Fruit fly (Drosophila melanogaster) whole organism, embryonic: ENCODE measurements around the gene CG32708.

Experiments
- Adf1 ChIP-seq: fragments of 200-800 bp; sonication (Bioruptor generic); IDR thresholded peaks from 2 replicates; pipeline ENCODE4 v1.3.6; 2022; ENCODE audit warnings: missing biosample characterization, missing genetic modification characterization
- CG1233 ChIP-seq: fragments of 200-800 bp; sonication (Bioruptor generic); optimal IDR thresholded peaks from 4 replicates; lab custom pipeline; 2018; ENCODE audit warnings: missing biosample characterization, mild to moderate bottlenecking, missing genetic modification characterization
- CG14014 ChIP-seq: fragments of 200-800 bp; sonication (Bioruptor generic); IDR thresholded peaks from 2 replicates; pipeline ENCODE4 v1.3.6; 2022; ENCODE audit warnings: missing biosample characterization, missing genetic modification characterization
- CG14965 ChIP-seq: fragments of 200-800 bp; sonication (Bioruptor generic); optimal IDR thresholded peaks from 2 replicates; lab custom pipeline; 2016; ENCODE audit warnings: missing biosample characterization, missing genetic modification characterization, borderline replicate concordance
- CG16779 ChIP-seq: fragments of 200-800 bp; sonication (Bioruptor generic); IDR thresholded peaks from 2 replicates; pipeline ENCODE4 v1.3.6; 2022; ENCODE audit warnings: missing biosample characterization, missing genetic modification characterization
- CG17361 ChIP-seq: fragments of 200-800 bp; sonication (Bioruptor generic); IDR thresholded peaks from 3 replicates; pipeline ENCODE4 v1.3.6; 2022; ENCODE audit warnings: missing biosample characterization, missing genetic modification characterization
- CG17612 ChIP-seq: fragments of 200-800 bp; sonication (Bioruptor generic); IDR thresholded peaks from 2 replicates; pipeline ENCODE4 v1.3.6; 2022; ENCODE audit warnings: missing biosample characterization, missing genetic modification characterization
- CG18011 ChIP-seq: fragments of 200-800 bp; sonication (Bioruptor generic); optimal IDR thresholded peaks from 2 replicates; lab custom pipeline; 2017; ENCODE audit warnings: missing biosample characterization, missing genetic modification characterization, mild to moderate bottlenecking, moderate library complexity, missing genotype
- CG18599 ChIP-seq: fragments of 200-800 bp; sonication (Bioruptor generic); optimal IDR thresholded peaks from 3 replicates; lab custom pipeline; 2017; ENCODE audit warnings: missing biosample characterization, missing genetic modification characterization, mild to moderate bottlenecking, moderate library complexity, missing genetic modification reagents
- CG2889 ChIP-seq: fragments of 200-800 bp; sonication (Bioruptor generic); IDR thresholded peaks from 3 replicates; pipeline ENCODE4 v1.3.6; 2022; ENCODE audit warnings: missing biosample characterization, missing genetic modification characterization
- CG3065 ChIP-seq: fragments of 200-800 bp; sonication (Bioruptor generic); optimal IDR thresholded peaks from 2 replicates; lab custom pipeline; 2016; ENCODE audit warnings: missing biosample characterization, missing genetic modification characterization
- CG32772 ChIP-seq: fragments of 200-800 bp; sonication (Bioruptor generic); IDR thresholded peaks from 2 replicates; pipeline ENCODE4 v1.3.6; 2022; ENCODE audit warnings: missing biosample characterization, missing genetic modification characterization
- CG4282 ChIP-seq: fragments of 200-800 bp; sonication (Bioruptor generic); optimal IDR thresholded peaks from 2 replicates; lab custom pipeline; 2016; ENCODE audit warnings: missing biosample characterization, missing genetic modification characterization
- CG4328 ChIP-seq: fragments of 200-800 bp; sonication (Bioruptor generic); optimal IDR thresholded peaks from 3 replicates; lab custom pipeline; 2017; ENCODE audit warnings: missing biosample characterization, missing genetic modification reagents, missing genetic modification characterization
- CG4404 ChIP-seq: fragments of 200-800 bp; sonication (Bioruptor generic); IDR thresholded peaks from 2 replicates; pipeline ENCODE4 v1.3.6; 2022; ENCODE audit warnings: missing biosample characterization, missing genetic modification characterization
- CG8765 ChIP-seq: fragments of 200-800 bp; sonication (Bioruptor generic); IDR thresholded peaks from 2 replicates; pipeline ENCODE4 v1.3.6; 2022; ENCODE audit warnings: missing biosample characterization, missing genetic modification characterization
- CG9437 ChIP-seq: fragments of 200-800 bp; sonication (Bioruptor generic); optimal IDR thresholded peaks from 2 replicates; lab custom pipeline; 2018; ENCODE audit warnings: missing biosample characterization, mild to moderate bottlenecking, missing genetic modification characterization
- CG9727 ChIP-seq: fragments of 200-800 bp; sonication (Bioruptor generic); optimal IDR thresholded peaks from 3 replicates; lab custom pipeline; 2017; ENCODE audit warnings: missing biosample characterization, mild to moderate bottlenecking, missing genetic modification characterization
- CG9932 ChIP-seq: fragments of 200-800 bp; sonication (Bioruptor generic); IDR thresholded peaks from 2 replicates; pipeline ENCODE4 v1.3.6; 2022; ENCODE audit warnings: missing biosample characterization, missing genetic modification characterization
- D19A ChIP-seq: fragments of 200-800 bp; optimal IDR thresholded peaks from 3 replicates; lab custom pipeline; 2019; ENCODE audit warnings: missing biosample characterization, mild to moderate bottlenecking, missing genetic modification characterization, moderate library complexity
- Deaf1 ChIP-seq: fragments of 200-800 bp; optimal IDR thresholded peaks from 3 replicates; lab custom pipeline; 2019; ENCODE audit warnings: missing biosample characterization, mild to moderate bottlenecking, missing genetic modification characterization, moderate library complexity
- Dek ChIP-seq: fragments of 200-800 bp; sonication (Bioruptor generic); optimal IDR thresholded peaks from 3 replicates; lab custom pipeline; 2019; ENCODE audit warnings: missing biosample characterization, mild to moderate bottlenecking, missing genetic modification characterization, moderate library complexity
- Gug ChIP-seq: fragments of 200-800 bp; sonication (Bioruptor generic); IDR thresholded peaks from 4 replicates; pipeline ENCODE4 v1.3.6; 2022; ENCODE audit warnings: missing biosample characterization, missing genetic modification characterization
- Hr3 ChIP-seq: fragments of 200-800 bp; sonication (Bioruptor generic); optimal IDR thresholded peaks from 3 replicates; lab custom pipeline; 2016; ENCODE audit warnings: missing biosample characterization, missing genetic modification characterization
- Lpt ChIP-seq: fragments of >200 bp; optimal IDR thresholded peaks from 2 replicates; lab custom pipeline; 2018; ENCODE audit warnings: missing biosample characterization, missing genetic modification characterization
- Oli ChIP-seq: fragments of 200-800 bp; sonication (Bioruptor generic); optimal IDR thresholded peaks from 2 replicates; lab custom pipeline; 2018; ENCODE audit warnings: missing biosample characterization, mild to moderate bottlenecking, missing genetic modification characterization, moderate library complexity
- Rx ChIP-seq: fragments of 200-800 bp; sonication (Bioruptor generic); IDR thresholded peaks from 2 replicates; pipeline ENCODE4 v1.3.6; 2022; ENCODE audit warnings: missing biosample characterization, missing genetic modification characterization
- Six4 ChIP-seq: fragments of 200-800 bp; sonication (Bioruptor generic); optimal IDR thresholded peaks from 2 replicates; lab custom pipeline; 2016; ENCODE audit warnings: missing biosample characterization, missing genetic modification characterization
- Sox100B ChIP-seq: fragments of 200-800 bp; sonication (Bioruptor generic); optimal IDR thresholded peaks from 3 replicates; lab custom pipeline; 2018; ENCODE audit warnings: missing biosample characterization, mild to moderate bottlenecking, missing genetic modification characterization
- TFAM ChIP-seq: fragments of 200-800 bp; sonication (Bioruptor generic); optimal IDR thresholded peaks from 2 replicates; lab custom pipeline; 2017; ENCODE audit warnings: missing biosample characterization, missing genetic modification characterization, inconsistent platforms
- ash1 ChIP-seq: fragments of 200-800 bp; sonication (Bioruptor generic); optimal IDR thresholded peaks from 2 replicates; lab custom pipeline; 2018; ENCODE audit warnings: missing biosample characterization, mild to moderate bottlenecking, missing genetic modification characterization
- ato ChIP-seq: fragments of 200-800 bp; sonication (Bioruptor generic); IDR thresholded peaks from 2 replicates; pipeline ENCODE4 v1.3.6; 2022; ENCODE audit warnings: missing biosample characterization, missing genetic modification characterization; ENCODE audit not compliant: partially characterized antibody
- crc ChIP-seq: fragments of 200-800 bp; sonication (Bioruptor generic); optimal IDR thresholded peaks from 2 replicates; lab custom pipeline; 2016; ENCODE audit warnings: missing biosample characterization, missing genetic modification characterization
- crp ChIP-seq, 2 experiments: fragments of 200-800 bp; sonication (Bioruptor generic); optimal IDR thresholded peaks; 2 replicates in 1 of 2; 3 replicates in 1 of 2; lab custom pipeline; 2017; ENCODE audit warnings: missing biosample characterization in 2 of 2, missing genetic modification characterization in 2 of 2, mild to moderate bottlenecking in 1 of 2, moderate library complexity in 1 of 2
- da ChIP-seq: fragments of 200-800 bp; sonication (Bioruptor generic); optimal IDR thresholded peaks from 2 replicates; lab custom pipeline; 2016; ENCODE audit warnings: missing biosample characterization, missing genetic modification characterization
- danr ChIP-seq: fragments of 200-800 bp; sonication (Bioruptor generic); IDR thresholded peaks from 2 replicates; pipeline ENCODE4 v1.3.6; 2022; ENCODE audit warnings: missing biosample characterization, missing genetic modification characterization
- dati ChIP-seq: fragments of 200-800 bp; sonication (Bioruptor generic); IDR thresholded peaks from 2 replicates; pipeline ENCODE4 v1.3.6; 2022; ENCODE audit warnings: missing biosample characterization, missing genetic modification characterization
- fd3F ChIP-seq: fragments of 200-800 bp; sonication (Bioruptor generic); optimal IDR thresholded peaks from 2 replicates; lab custom pipeline; 2018; ENCODE audit warnings: missing biosample characterization, mild to moderate bottlenecking, missing genetic modification characterization, moderate library complexity
- gfzf ChIP-seq: fragments of 200-800 bp; sonication (Bioruptor generic); optimal IDR thresholded peaks from 2 replicates; lab custom pipeline; 2016; ENCODE audit warnings: missing biosample characterization, mild to moderate bottlenecking, missing genetic modification characterization, moderate library complexity
- grau ChIP-seq: fragments of 200-800 bp; optimal IDR thresholded peaks from 3 replicates; lab custom pipeline; 2019; ENCODE audit warnings: missing biosample characterization, mild to moderate bottlenecking, missing genetic modification characterization, moderate library complexity
- her ChIP-seq: fragments of 200-800 bp; sonication (Bioruptor generic); optimal IDR thresholded peaks from 2 replicates; lab custom pipeline; 2016; ENCODE audit warnings: missing biosample characterization, missing genetic modification characterization
- jing ChIP-seq: fragments of 200-800 bp; sonication (Bioruptor generic); optimal IDR thresholded peaks from 2 replicates; lab custom pipeline; 2018; ENCODE audit warnings: missing biosample characterization, mild to moderate bottlenecking, missing genetic modification characterization
- luna ChIP-seq: fragments of 200-800 bp; sonication (Bioruptor generic); optimal IDR thresholded peaks from 2 replicates; lab custom pipeline; 2016; ENCODE audit warnings: missing biosample characterization, missing genetic modification characterization
- pum ChIP-seq: fragments of 200-800 bp; sonication (Bioruptor generic); optimal IDR thresholded peaks from 2 replicates; lab custom pipeline; 2016; ENCODE audit warnings: missing biosample characterization, missing genetic modification characterization
- pzg ChIP-seq: fragments of 200-800 bp; sonication (Bioruptor generic); optimal IDR thresholded peaks from 3 replicates; lab custom pipeline; 2018; ENCODE audit warnings: missing biosample characterization, mild to moderate bottlenecking, missing genetic modification characterization, moderate library complexity
- scrt ChIP-seq: fragments of 200-800 bp; sonication (Bioruptor generic); optimal IDR thresholded peaks from 2 replicates; lab custom pipeline; 2018; ENCODE audit warnings: missing biosample characterization, mild to moderate bottlenecking, missing genetic modification characterization, moderate library complexity
- sd ChIP-seq: fragments of 200-800 bp; sonication (Bioruptor generic); optimal IDR thresholded peaks from 3 replicates; lab custom pipeline; 2018; ENCODE audit warnings: missing biosample characterization, mild to moderate bottlenecking, missing genetic modification characterization, moderate library complexity
- stwl ChIP-seq: fragments of 200-800 bp; sonication (Bioruptor generic); optimal IDR thresholded peaks from 3 replicates; lab custom pipeline; 2018; ENCODE audit warnings: missing biosample characterization, mild to moderate bottlenecking, missing genetic modification characterization, moderate library complexity
- sug ChIP-seq: fragments of 200-800 bp; optimal IDR thresholded peaks from 2 replicates; lab custom pipeline; 2019; ENCODE audit warnings: missing biosample characterization, mild to moderate bottlenecking, missing genetic modification characterization, moderate library complexity
- tx ChIP-seq: fragments of 200-800 bp; sonication (Bioruptor generic); optimal IDR thresholded peaks from 2 replicates; lab custom pipeline; 2016; ENCODE audit warnings: missing biosample characterization, missing genetic modification characterization
- wor ChIP-seq: fragments of 200-800 bp; sonication (Bioruptor generic); IDR thresholded peaks from 2 replicates; pipeline ENCODE4 v1.3.6; 2022; ENCODE audit warnings: missing biosample characterization, missing genetic modification characterization

The CG32708 gene

DNA sequence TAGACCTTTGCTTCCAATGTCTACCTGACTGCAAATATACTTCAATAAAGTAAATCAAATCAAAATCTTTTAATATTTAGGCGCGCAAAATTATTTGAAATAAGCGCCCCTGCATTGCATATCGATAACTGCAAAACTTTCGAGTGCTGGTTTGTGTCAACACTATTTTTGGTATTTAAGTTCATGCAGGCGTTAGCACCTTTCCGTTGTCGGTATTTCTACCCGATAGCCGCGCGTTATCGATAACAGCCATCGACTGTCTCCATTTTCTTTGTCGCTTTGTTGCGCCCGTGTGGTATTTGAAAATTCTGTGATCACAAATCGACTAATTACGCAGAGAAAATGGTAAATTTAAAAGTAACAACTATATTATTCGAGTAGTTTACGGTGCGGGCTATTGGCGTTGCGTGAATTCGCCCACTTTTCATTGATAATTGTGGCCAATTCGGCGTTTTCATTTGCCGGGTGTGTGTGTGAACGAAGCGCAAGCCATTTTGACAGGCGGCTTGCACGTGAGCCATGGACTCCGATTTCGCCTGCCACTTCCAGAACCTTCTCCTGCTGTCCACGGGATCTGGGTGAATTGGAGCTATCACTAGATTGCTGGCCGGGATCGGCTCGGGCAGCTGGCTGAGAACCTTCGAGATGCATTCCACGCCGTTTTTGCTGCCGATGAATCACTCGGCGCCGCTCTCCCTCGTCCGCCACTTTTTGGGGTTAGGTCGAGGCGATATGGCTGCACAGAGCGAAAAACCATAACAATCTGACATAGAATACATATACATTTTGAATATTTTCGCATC is 3.7 kb downstream of the CG32708 start, which contains the start of gene CCT2 (continued):
- TF ChIP-seq CG14014 (GFP tag; lab: Robert Waterston, UW) (no peak), Gug (GFP tag; lab: Robert Waterston, UW) (no peak), Hr3 (GFP tag; lab: Kevin White, UChicago) (no peak), CG9727 (GFP tag; lab: Kevin White, UChicago) (no peak), crp (GFP tag; optimal IDR thresholded peaks at IDR 0.05; lab: Kevin White, UChicago) (no peak), sd (tag; lab: Kevin White, UChicago) (no peak), CG14965 (no peak), Deaf1 (no peak), CG18011 (no peak), TFAM (GFP tag; lab: Kevin White, UChicago) (no peak), pzg (GFP tag; lab: Kevin White, UChicago) (peak; percentile 94), CG16779 (no peak), CG9932 (GFP tag; lab: Robert Waterston, UW) (no peak), CG4328 (no peak), her (GFP tag; lab: Kevin White, UChicago) (no peak), danr (no peak), dati (GFP tag; lab: Robert Waterston, UW) (no peak), fd3F (GFP tag; lab: Kevin White, UChicago) (no peak), jing (no peak), CG3065 (no peak), Six4 (GFP tag; lab: Kevin White, UChicago) (no peak), Dek (no peak), Oli (tag; lab: Kevin White, UChicago) (no peak), CG8765 (GFP tag; lab: Robert Waterston, UW) (no peak), ash1 (GFP tag; lab: Kevin White, UChicago) (no peak), gfzf (GFP tag; lab: Kevin White, UChicago) (peak; percentile 93), Adf1 (GFP tag; lab: Robert Waterston, UW) (no peak), luna (no peak), CG9437 (no peak), CG17361 (GFP tag; lab: Robert Waterston, UW) (no peak), CG32772 (GFP tag; lab: Robert Waterston, UW) (no peak), CG1233 (GFP tag; lab: Kevin White, UChicago) (no peak), scrt (GFP tag; lab: Kevin White, UChicago) (no peak), CG2889 (GFP tag; lab: Robert Waterston, UW) (no peak), Lpt (GFP tag; lab: Kevin White, UChicago) (no peak), ato (GFP tag; lab: Robert Waterston, UW) (peak; percentile 56; the same call in 1 of the 2 replicates), CG17612 (GFP tag; lab: Robert Waterston, UW) (no peak), Rx (GFP tag; lab: Robert Waterston, UW) (no peak), CG4404 (GFP tag; lab: Robert Waterston, UW) (no peak), tx (GFP tag; lab: Kevin White, UChicago) (no peak), CG18599 (GFP tag; lab: Kevin White, UChicago) (no peak), grau (tag; lab: Kevin White, UChicago) (no peak), wor (GFP tag; lab: Robert Waterston, UW) (no peak), D19A (tag; lab: Kevin White, UChicago) (no peak), da (no peak), pum (no peak), crc (GFP tag; lab: Kevin White, UChicago) (no peak), Sox100B (GFP tag; lab: Kevin White, UChicago) (no peak), sug (tag; lab: Kevin White, UChicago) (peak; percentile 36), stwl (peak; percentile 31), CG4282 (no peak)
